Fruit fly (Drosophila melanogaster): ENCODE measurements around the gene dnc.

DNA sequence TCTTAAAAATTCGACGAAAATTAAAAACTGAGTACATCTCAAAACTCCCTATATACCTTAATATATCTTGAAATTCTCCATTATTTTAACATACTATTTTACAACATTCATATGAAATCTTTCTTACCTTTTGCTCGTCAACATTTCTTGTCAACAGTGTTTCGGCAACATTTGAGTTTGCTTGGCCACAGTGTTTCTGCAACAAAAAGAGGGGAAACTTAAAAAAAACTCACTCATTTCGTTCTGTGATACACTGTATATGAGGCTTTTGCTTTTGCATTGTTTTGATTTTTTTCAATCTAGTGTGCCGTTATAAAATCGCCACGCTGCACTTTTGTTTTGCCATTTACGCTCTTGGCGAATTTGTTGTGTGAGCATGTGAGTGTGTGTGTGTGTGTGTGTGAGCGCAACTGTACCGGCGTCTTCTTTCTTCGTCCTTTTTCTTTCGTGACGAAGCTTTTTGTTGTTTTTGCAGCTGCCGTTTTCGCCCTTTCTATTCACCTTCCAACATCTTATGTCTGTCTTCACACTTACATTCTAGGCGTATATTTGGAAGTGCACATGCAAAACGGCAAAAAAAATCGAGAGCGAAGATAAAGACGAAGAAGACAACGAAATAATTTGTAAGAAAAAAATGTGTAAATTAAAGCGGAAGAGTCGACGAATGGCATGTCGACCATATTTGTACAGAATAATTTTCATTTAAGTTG is 193.2 kb downstream of the dnc start:
- TF ChIP-seq CG11617 (GFP tag; optimal IDR thresholded peaks at IDR 0.05) (no peak), pad (GFP tag; optimal IDR thresholded peaks at IDR 0.05) (peak; percentile 98), cnc (optimal IDR thresholded peaks at IDR 0.05) (no peak), cic (GFP tag; optimal IDR thresholded peaks at IDR 0.05) (no peak), CG12768 (GFP tag; optimal IDR thresholded peaks at IDR 0.05) (no peak), Clk (GFP tag; optimal IDR thresholded peaks at IDR 0.05) (no peak), Crg-1 (GFP tag; optimal IDR thresholded peaks at IDR 0.05) (no peak), CG7045 (GFP tag; optimal IDR thresholded peaks at IDR 0.05) (no peak), CG1620 (GFP tag; optimal IDR thresholded peaks at IDR 0.05) (no peak), kay (GFP tag; ENCODE audit: borderline replicate concordance) (peak; percentile 48)

All from whole organism, adult.